Worm (Caenorhabditis elegans): ENCODE data around the gene nspc-17.

The nspc-17 gene

DNA sequence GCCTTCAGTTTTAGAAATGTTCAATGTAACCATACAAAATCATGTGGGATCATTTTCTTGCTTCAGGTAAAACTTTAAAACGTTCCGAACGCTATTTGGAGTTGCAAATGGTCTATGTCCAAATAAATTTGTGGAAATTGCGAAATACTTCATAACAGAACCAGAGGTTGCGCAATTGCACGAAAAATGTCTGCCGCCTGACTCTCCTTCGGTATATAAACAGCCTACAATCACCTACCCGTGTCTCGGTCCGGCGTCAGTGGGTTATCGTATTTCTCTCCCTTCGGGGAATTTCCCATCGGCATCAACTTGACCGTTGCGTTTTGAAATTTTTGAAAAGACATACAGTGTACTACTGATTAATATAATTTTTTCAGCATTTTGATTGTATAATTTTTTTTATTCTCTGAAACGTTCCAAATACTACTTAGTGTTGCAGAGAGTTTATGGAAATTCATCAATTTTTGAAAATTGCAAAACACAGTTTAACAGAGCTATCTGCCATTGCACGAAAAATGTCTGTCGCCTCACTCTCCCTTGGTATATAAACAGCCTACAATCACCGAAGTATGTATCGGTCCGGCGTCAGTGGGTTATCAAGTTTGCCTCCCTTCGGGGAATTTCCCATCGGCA is 48.2 kb downstream of the nspc-17 start (continued):
- 0 out of 2 replicates have a peak, but pooled peaks have one; percentile 56 for TF ChIP-seq madf-3 (GFP tag; IDR thresholded peaks at IDR 0.05)
- no peak for TF ChIP-seq efl-1 (GFP tag; optimal IDR thresholded peaks at IDR 0.05)
- peak; percentile 73 for TF ChIP-seq pbrm-1 (GFP tag; IDR thresholded peaks at IDR 0.05)
- peak; percentile 65 for TF ChIP-seq gei-17 (GFP tag; optimal IDR thresholded peaks at IDR 0.05)
- no peak for TF ChIP-seq lsy-27 (tag; optimal IDR thresholded peaks at IDR 0.05; ENCODE audit: borderline replicate concordance, insufficient read depth)
- TF ChIP-seq F52B5.7 (tag; optimal IDR thresholded peaks at IDR 0.05) = no peak
- TF ChIP-seq lin-35 (GFP tag; optimal IDR thresholded peaks at IDR 0.05) = no peak
- TF ChIP-seq rcor-1 (GFP tag; IDR thresholded peaks at IDR 0.05) = 0 out of 2 replicates have a peak, but pooled peaks have one; percentile 15
- no peak for TF ChIP-seq ama-1 (optimal IDR thresholded peaks at IDR 0.05)
- no peak for TF ChIP-seq ama-1 (GFP tag; optimal IDR thresholded peaks at IDR 0.05)
- peak; percentile 94 for TF ChIP-seq ZK185.1 (tag; optimal IDR thresholded peaks at IDR 0.05; ENCODE audit: poor library complexity, severe bottlenecking)
- peak; percentile 39 for TF ChIP-seq nhr-27 (tag; optimal IDR thresholded peaks at IDR 0.05)
- no peak for TF ChIP-seq aptf-3 (GFP tag; IDR thresholded peaks at IDR 0.05)
- no peak for TF ChIP-seq egl-18 (GFP tag; IDR thresholded peaks at IDR 0.05)
- peak; percentile 44 for TF ChIP-seq ztf-3 (GFP tag; optimal IDR thresholded peaks at IDR 0.05)
- TF ChIP-seq hmg-20 (GFP tag; IDR thresholded peaks at IDR 0.05) = 0 out of 2 replicates have a peak, but pooled peaks have one; percentile 17
- TF ChIP-seq Y95B8A.8 (GFP tag; IDR thresholded peaks at IDR 0.05) = no peak
- no peak for TF ChIP-seq nfya-1 (tag; optimal IDR thresholded peaks at IDR 0.05; ENCODE audit: borderline replicate concordance, insufficient read depth)
- no peak for TF ChIP-seq ccch-3 (GFP tag; optimal IDR thresholded peaks at IDR 0.05)
- TF ChIP-seq F49E8.2 (tag; optimal IDR thresholded peaks at IDR 0.05; ENCODE audit: insufficient read depth) = no peak
- TF ChIP-seq B0336.3 (GFP tag; IDR thresholded peaks at IDR 0.05) = 0 out of 2 replicates have a peak, but pooled peaks have one; percentile 34
- peak; percentile 6 for TF ChIP-seq pha-4 (tag; optimal IDR thresholded peaks at IDR 0.05)
- peak; percentile 89 for TF ChIP-seq snpc-4 (GFP tag; optimal IDR thresholded peaks at IDR 0.05)
- peak; percentile 97 to 100 (median 99) for TF ChIP-seq snpc-4 (tag; optimal IDR thresholded peaks at IDR 0.05)
- TF ChIP-seq B0261.1 (tag; optimal IDR thresholded peaks at IDR 0.05) = peak; percentile 67
- peak; percentile 53; the same call in 1 of the 2 replicates for TF ChIP-seq K11D2.4 (GFP tag; IDR thresholded peaks at IDR 0.05)
- TF ChIP-seq athp-1 (tag; optimal IDR thresholded peaks at IDR 0.05) = peak; percentile 27
- peak in 1 of 2 experiments; percentile 22 for TF ChIP-seq rec-8 (tag; optimal IDR thresholded peaks at IDR 0.05)
- no peak for TF ChIP-seq somi-1 (GFP tag; optimal IDR thresholded peaks at IDR 0.05)
- no peak for TF ChIP-seq mel-28 (tag; optimal IDR thresholded peaks at IDR 0.05; ENCODE audit: borderline replicate concordance)
- no peak for TF ChIP-seq dpl-1 (GFP tag; optimal IDR thresholded peaks at IDR 0.05)
- TF ChIP-seq nfyb-1 (GFP tag; IDR thresholded peaks at IDR 0.05) = peak; percentile 74
- peak; percentile 28; the same call in 1 of the 2 replicates for TF ChIP-seq egl-44 (GFP tag; IDR thresholded peaks at IDR 0.05)
- TF ChIP-seq Y56A3A.18 (GFP tag; IDR thresholded peaks at IDR 0.05) = peak; percentile 60; the same call in 1 of the 2 replicates
- TF ChIP-seq F39B2.1 (GFP tag; IDR thresholded peaks at IDR 0.05) = no peak
- peak; percentile 59 for TF ChIP-seq hmg-1.2 (GFP tag; IDR thresholded peaks at IDR 0.05)
- no peak for TF ChIP-seq tlf-1 (GFP tag; optimal IDR thresholded peaks at IDR 0.05)
- TF ChIP-seq snpc-1.3 (tag; optimal IDR thresholded peaks at IDR 0.05; ENCODE audit: insufficient read depth) = peak; percentile 6
- peak; percentile 81 for TF ChIP-seq lin-40 (tag; optimal IDR thresholded peaks at IDR 0.05)
- peak; percentile 49 for TF ChIP-seq ztf-26 (tag; optimal IDR thresholded peaks at IDR 0.05)
- no peak for TF ChIP-seq ets-4 (GFP tag; optimal IDR thresholded peaks at IDR 0.05)
- peak; percentile 4 for TF ChIP-seq snpc-3.4 (tag; optimal IDR thresholded peaks at IDR 0.05)
- peak; percentile 51 for TF ChIP-seq atf-7 (tag; optimal IDR thresholded peaks at IDR 0.05)
- TF ChIP-seq nhr-120 (GFP tag; IDR thresholded peaks at IDR 0.05) = 0 out of 2 replicates have a peak, but pooled peaks have one; percentile 71

Measured in whole organism, young adult.